Worm (Caenorhabditis elegans): ENCODE data around the gene F35E8.2.

Gene F35E8.2

ce11 chrV:15896671-15897070 is 8.8 kb upstream of the F35E8.2 start, which contains the start of gene nhr-213 (continued):
- TF ChIP-seq snpc-4 (GFP tag; optimal IDR thresholded peaks at IDR 0.05) (no peak), snpc-4 (tag; optimal IDR thresholded peaks at IDR 0.05) (no peak), Y95B8A.8 (GFP tag; IDR thresholded peaks at IDR 0.05) (no peak)

ce11 chrV:15897696-15898095 is 7.8 kb upstream of the F35E8.2 start, which contains the start of gene str-60:
str-60 (plus strand) TSS chrV:15897996.
- TF ChIP-seq akir-1 (GFP tag; optimal IDR thresholded peaks at IDR 0.05) = no peak
- TF ChIP-seq unc-130 (GFP tag; optimal IDR thresholded peaks at IDR 0.05) = no peak
- TF ChIP-seq ceh-40 (GFP tag; IDR thresholded peaks at IDR 0.05) = no peak

ce11 chrV:15899696-15900095 is 5.8 kb upstream of the F35E8.2 start, which contains the start of gene T06C12.14:
T06C12.14 (plus strand) TSS chrV:15899996.
- TF ChIP-seq nfya-2 (GFP tag; IDR thresholded peaks at IDR 0.05) = no peak
- no peak for TF ChIP-seq madf-6 (GFP tag; IDR thresholded peaks at IDR 0.05)
- TF ChIP-seq nhr-90 (tag; optimal IDR thresholded peaks at IDR 0.05) = no peak
- no peak for TF ChIP-seq nfyb-1 (GFP tag; IDR thresholded peaks at IDR 0.05)
- no peak for TF ChIP-seq akir-1 (GFP tag; optimal IDR thresholded peaks at IDR 0.05)
- no peak for TF ChIP-seq mcd-1 (GFP tag; IDR thresholded peaks at IDR 0.05)
- TF ChIP-seq ceh-58 (GFP tag; IDR thresholded peaks at IDR 0.05) = no peak
- TF ChIP-seq atf-7 (tag; optimal IDR thresholded peaks at IDR 0.05) = no peak
- TF ChIP-seq ceh-27 (GFP tag; optimal IDR thresholded peaks at IDR 0.05) = no peak
- no peak for TF ChIP-seq let-607 (tag; optimal IDR thresholded peaks at IDR 0.05)
- TF ChIP-seq F55B11.4 (tag; optimal IDR thresholded peaks at IDR 0.05; ENCODE audit: borderline replicate concordance, insufficient read depth) = no peak
- TF ChIP-seq B0035.1 (tag; optimal IDR thresholded peaks at IDR 0.05) = no peak

ce11 chrV:15900564-15900963 is 4.9 kb upstream of the F35E8.2 start:
- TF ChIP-seq dox-1 (GFP tag; IDR thresholded peaks at IDR 0.05) (no peak), tbx-9 (tag; optimal IDR thresholded peaks at IDR 0.05; ENCODE audit: borderline replicate concordance) (no peak), lir-1 (GFP tag; conservative IDR thresholded peaks at IDR 0.05) (no peak), hmg-20 (GFP tag; IDR thresholded peaks at IDR 0.05) (no peak), die-1 (tag; optimal IDR thresholded peaks at IDR 0.05) (no peak), akir-1 (GFP tag; optimal IDR thresholded peaks at IDR 0.05) (no peak), tlf-1 (GFP tag; optimal IDR thresholded peaks at IDR 0.05) (no peak), F55B11.4 (tag; optimal IDR thresholded peaks at IDR 0.05; ENCODE audit: borderline replicate concordance, insufficient read depth) (no peak)

ce11 chrV:15911848-15912247 is 6.4 kb downstream of the F35E8.2 start, which contains the start of gene F35E8.6:
F35E8.6 (plus strand) TSS chrV:15912148.
- TF ChIP-seq ztf-18 (tag; optimal IDR thresholded peaks at IDR 0.05) = no peak
- TF ChIP-seq lir-1 (GFP tag; conservative IDR thresholded peaks at IDR 0.05) = no peak
- TF ChIP-seq nfyb-1 (GFP tag; IDR thresholded peaks at IDR 0.05) = no peak
- no peak for TF ChIP-seq ztf-3 (GFP tag; optimal IDR thresholded peaks at IDR 0.05)
- no peak for TF ChIP-seq Y79H2A.3 (GFP tag; conservative IDR thresholded peaks at IDR 0.05)
- no peak for TF ChIP-seq lsl-1 (GFP tag; optimal IDR thresholded peaks at IDR 0.05)
- TF ChIP-seq hmg-1.2 (GFP tag; IDR thresholded peaks at IDR 0.05) = no peak
- no peak for TF ChIP-seq egl-44 (GFP tag; IDR thresholded peaks at IDR 0.05)
- no peak for TF ChIP-seq madf-3 (GFP tag; IDR thresholded peaks at IDR 0.05)
- no peak for TF ChIP-seq ekl-4 (GFP tag; IDR thresholded peaks at IDR 0.05)
- TF ChIP-seq F55B11.4 (tag; optimal IDR thresholded peaks at IDR 0.05; ENCODE audit: borderline replicate concordance, insufficient read depth) = no peak
- TF ChIP-seq atf-7 (tag; optimal IDR thresholded peaks at IDR 0.05) = no peak
- no peak for TF ChIP-seq rec-8 (tag; optimal IDR thresholded peaks at IDR 0.05)
- TF ChIP-seq lag-1 (GFP tag; IDR thresholded peaks at IDR 0.05) = no peak
- TF ChIP-seq bed-2 (GFP tag; IDR thresholded peaks at IDR 0.05) = no peak
- TF ChIP-seq Y95B8A.8 (GFP tag; IDR thresholded peaks at IDR 0.05) = no peak
- no peak for TF ChIP-seq F52B5.7 (tag; optimal IDR thresholded peaks at IDR 0.05)
- no peak for TF ChIP-seq F33H1.4 (GFP tag; IDR thresholded peaks at IDR 0.05)
- TF ChIP-seq ets-4 (GFP tag; optimal IDR thresholded peaks at IDR 0.05) = no peak
- no peak for TF ChIP-seq sea-2 (GFP tag; IDR thresholded peaks at IDR 0.05)

Data from whole organism, young adult.